Worm (Caenorhabditis elegans) whole organism, young adult: ENCODE data around the gene clec-21.

Experiments used
- C17E4.6 ChIP-seq: fragments of 200-800 bp; sonication (Bioruptor generic); IDR thresholded peaks from 2 replicates; pipeline ENCODE4 v1.3.6; 2022; ENCODE audit warnings: missing genetic modification reagents, missing genetic modification characterization, missing compliant biosample characterization
- F23B12.7 ChIP-seq: sonication (generic microtip); optimal IDR thresholded peaks from 2 replicates; lab custom pipeline; 2017; ENCODE audit warnings: missing genetic modification characterization, mild to moderate bottlenecking, missing compliant biosample characterization, antibody characterized with exemption, moderate library complexity; ENCODE audit not compliant: insufficient read depth
- F33H1.4 ChIP-seq: fragments of 200-800 bp; sonication (Bioruptor generic); IDR thresholded peaks from 2 replicates; pipeline ENCODE4 v1.3.6; 2022; ENCODE audit warnings: missing genetic modification reagents, missing genetic modification characterization, missing compliant biosample characterization
- akir-1 ChIP-seq: fragments of 200-800 bp; sonication (Bioruptor generic); optimal IDR thresholded peaks from 2 replicates; lab custom pipeline; 2018; ENCODE audit warnings: mild to moderate bottlenecking, missing genetic modification characterization, moderate library complexity, missing compliant biosample characterization
- attf-6 ChIP-seq: fragments of 200-800 bp; sonication (Bioruptor generic); IDR thresholded peaks from 2 replicates; pipeline ENCODE4 v1.3.6; 2022; ENCODE audit warnings: missing genetic modification reagents, missing genetic modification characterization, missing compliant biosample characterization
- bed-2 ChIP-seq: fragments of 200-800 bp; sonication (Bioruptor generic); IDR thresholded peaks from 2 replicates; pipeline ENCODE4 v1.3.6; 2022; ENCODE audit warnings: missing genetic modification reagents, missing genetic modification characterization, missing compliant biosample characterization
- mes-4 ChIP-seq: sonication (generic microtip); optimal IDR thresholded peaks from 2 replicates; lab custom pipeline; 2016; ENCODE audit warnings: missing genotype, missing genetic modification characterization, missing compliant biosample characterization
- rcor-1 ChIP-seq: fragments of 200-800 bp; sonication (Bioruptor generic); IDR thresholded peaks from 2 replicates; pipeline ENCODE4 v1.3.6; 2022; ENCODE audit warnings: missing genetic modification reagents, missing genetic modification characterization, missing compliant biosample characterization
- somi-1 ChIP-seq: fragments of 200-800 bp; sonication (Bioruptor generic); optimal IDR thresholded peaks from 2 replicates; lab custom pipeline; 2018; ENCODE audit warnings: mild to moderate bottlenecking, missing genetic modification characterization, missing compliant biosample characterization

Gene clec-21

ce11 chrII:1538589-1538988 is 45.5 kb downstream of the clec-21 start, which contains the start of gene fbxb-44 (continued):
- TF ChIP-seq attf-6 (no peak), mes-4 (tag; lab: Kevin White, UChicago) (no peak)

DNA sequence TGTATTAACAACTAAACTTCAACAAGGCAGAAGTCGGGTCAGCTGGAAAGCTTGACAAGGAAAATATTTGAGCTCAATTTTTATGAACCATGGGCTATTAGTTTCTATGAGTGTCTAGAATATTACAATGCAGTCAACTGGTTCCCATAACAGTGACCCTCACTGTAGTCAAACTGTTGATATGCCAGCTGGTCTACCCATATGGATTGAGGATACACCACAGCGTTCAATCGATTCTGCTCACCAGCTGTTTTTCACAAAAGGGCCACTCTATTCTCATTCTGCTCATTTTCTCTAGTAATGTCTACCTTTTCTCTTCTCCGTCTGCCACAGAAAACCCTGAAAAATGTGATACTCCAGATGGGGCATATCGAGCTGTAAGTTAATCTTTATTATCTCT is 46.7 kb downstream of the clec-21 start, which contains the start of gene fbxb-42:
fbxb-42 (plus strand) TSS at position 301 of the 400 bp plus-strand sequence.
- TF ChIP-seq F33H1.4, result no peak
- no peak for TF ChIP-seq rcor-1 (GFP tag; lab: Robert Waterston, UW)
- TF ChIP-seq akir-1 (GFP tag; lab: Kevin White, UChicago), result no peak

ce11 chrII:1535931-1536330 is 48.1 kb downstream of the clec-21 start, which contains the start of gene fbxb-43:
Gene fbxb-43 (plus strand): TSS chrII:1536231.
- no peak for TF ChIP-seq C17E4.6 (GFP tag; lab: Robert Waterston, UW)
- no peak for TF ChIP-seq F23B12.7
- TF ChIP-seq somi-1 (GFP tag; lab: Kevin White, UChicago), result no peak
- no peak for TF ChIP-seq bed-2 (GFP tag; lab: Robert Waterston, UW)
